Fruit fly (Drosophila melanogaster): ENCODE measurements around the gene IscU.

dm6 chr3R:8807831-8808517, 16.0 kb downstream of the IscU start:
- no peak for TF ChIP-seq EcR (GFP tag; optimal IDR thresholded peaks at IDR 0.05)
- no peak for TF ChIP-seq pan (optimal IDR thresholded peaks at IDR 0.05)
- no peak for TF ChIP-seq Dll (optimal IDR thresholded peaks at IDR 0.05)
- no peak for TF ChIP-seq usp (GFP tag; optimal IDR thresholded peaks at IDR 0.05)

Measured in whole organism.